Worm (Caenorhabditis elegans): ENCODE data around the gene C25H3.10.

ce11 chrII:5744342-5744741, 45.6 kb upstream of the C25H3.10 start:
- TF ChIP-seq lin-13 (tag; optimal IDR thresholded peaks at IDR 0.05) = no peak
- no peak for TF ChIP-seq unc-62 (GFP tag; optimal IDR thresholded peaks at IDR 0.05)
- TF ChIP-seq ztf-11 (tag; optimal IDR thresholded peaks at IDR 0.05) = no peak
- TF ChIP-seq snpc-4 (tag; optimal IDR thresholded peaks at IDR 0.05) = no peak
- TF ChIP-seq nhr-12 (tag; optimal IDR thresholded peaks at IDR 0.05) = no peak
- TF ChIP-seq mab-5 (tag; optimal IDR thresholded peaks at IDR 0.05) = no peak
- TF ChIP-seq unc-39 (tag; optimal IDR thresholded peaks at IDR 0.05) = no peak
- TF ChIP-seq blmp-1 (tag; optimal IDR thresholded peaks at IDR 0.05) = no peak
- no peak for TF ChIP-seq ces-1 (GFP tag; optimal IDR thresholded peaks at IDR 0.05)
- no peak for TF ChIP-seq pha-4 (tag; optimal IDR thresholded peaks at IDR 0.05)
- TF ChIP-seq elt-3 (tag; optimal IDR thresholded peaks at IDR 0.05) = no peak

Data from whole organism, mixed stage, embryonic.